Fruit fly (Drosophila melanogaster) Kc167 (cell line): ENCODE data around the gene CG12171.

ENCODE experiments used
- Myc ChIP-seq: fragments of >200 bp; optimal IDR thresholded peaks from 2 replicates; lab custom pipeline; 2017; ENCODE audit warnings: missing external identifiers
- Sin3A ChIP-seq: fragments of >200 bp; optimal IDR thresholded peaks from 2 replicates; lab custom pipeline; 2018; ENCODE audit warnings: missing external identifiers
- h ChIP-seq: fragments of >200 bp; optimal IDR thresholded peaks from 3 replicates; lab custom pipeline; 2018; ENCODE audit warnings: missing external identifiers
- insv ChIP-seq: fragments of >200 bp; optimal IDR thresholded peaks from 3 replicates; lab custom pipeline; 2018; ENCODE audit warnings: missing external identifiers
- psq ChIP-seq: fragments of >200 bp; optimal IDR thresholded peaks from 2 replicates; lab custom pipeline; 2017; ENCODE audit warnings: missing external identifiers
- ttk ChIP-seq: sonication (Bioruptor generic); optimal IDR thresholded peaks from 2 replicates; lab custom pipeline; 2017; ENCODE audit warnings: missing external identifiers

The CG12171 gene

DNA sequence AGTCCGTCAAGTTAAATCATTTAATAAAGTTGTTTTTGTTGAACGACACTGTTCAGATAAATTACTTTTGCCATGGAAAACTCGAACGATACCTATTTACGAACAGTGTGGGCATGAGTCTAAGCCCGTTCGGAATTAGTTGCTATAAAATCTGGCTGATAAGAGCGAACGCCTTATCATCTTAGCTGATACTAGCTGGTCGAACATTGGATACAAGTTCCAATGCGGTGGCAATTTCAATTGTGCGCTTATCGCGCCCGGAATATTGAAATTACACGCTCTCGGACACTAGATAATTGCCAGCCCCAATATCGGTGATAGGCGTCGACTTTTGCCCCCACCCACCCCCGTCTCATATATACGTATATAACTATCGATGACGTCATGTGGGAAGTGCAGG, 20.5 kb downstream of the CG12171 start:
- TF ChIP-seq Sin3A = no peak
- TF ChIP-seq psq = no peak
- TF ChIP-seq insv (lab: Kevin White, UChicago) = no peak
- TF ChIP-seq Myc (lab: Kevin White, UChicago) = no peak

dm6 chr3R:5654692-5655181, 21.3 kb downstream of the CG12171 start, which contains the start of the genes elm and MED27:
TSS of gene elm (minus strand) at chr3R:5654861.
TSS of gene MED27 (plus strand) at chr3R:5655139.
- TF ChIP-seq psq (no peak), ttk (lab: Kevin White, UChicago) (no peak), Sin3A (no peak), Myc (lab: Kevin White, UChicago) (no peak), insv (lab: Kevin White, UChicago) (no peak), h (lab: Kevin White, UChicago) (no peak)

- TF ChIP-seq insv (lab: Kevin White, UChicago) = no peak
- TF ChIP-seq Myc (lab: Kevin White, UChicago) = no peak
- TF ChIP-seq ttk (lab: Kevin White, UChicago) = no peak
- TF ChIP-seq h (lab: Kevin White, UChicago) = no peak
- no peak for TF ChIP-seq Sin3A
- no peak for TF ChIP-seq psq
These were observed 25.8 kb downstream of the CG12171 start for dm6 chr3R:5658984-5659802.

DNA sequence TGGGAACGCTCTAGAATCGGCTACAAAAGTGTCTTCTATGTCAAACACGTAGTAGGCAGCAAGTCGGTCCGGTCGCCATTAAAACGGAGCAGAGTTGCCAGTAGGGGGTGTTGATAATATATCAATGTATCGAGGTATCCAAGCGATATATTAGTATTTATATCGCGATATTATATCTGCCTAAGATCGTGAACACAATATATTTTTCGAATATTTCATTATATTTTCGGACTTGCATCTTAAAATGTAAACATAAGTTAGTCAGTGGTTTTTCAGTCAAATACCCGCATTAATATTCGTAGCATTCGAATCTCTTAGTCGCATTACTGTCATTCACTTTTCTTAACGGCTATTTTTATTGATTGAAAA, 26.4 kb downstream of the CG12171 start, which contains the start of gene CG2182:
TSS of gene CG2182 (minus strand) at position 84 of the 369 bp plus-strand sequence.
- TF ChIP-seq psq = no peak
- TF ChIP-seq Sin3A = no peak
- no peak for TF ChIP-seq ttk (lab: Kevin White, UChicago)
- no peak for TF ChIP-seq insv (lab: Kevin White, UChicago)

DNA sequence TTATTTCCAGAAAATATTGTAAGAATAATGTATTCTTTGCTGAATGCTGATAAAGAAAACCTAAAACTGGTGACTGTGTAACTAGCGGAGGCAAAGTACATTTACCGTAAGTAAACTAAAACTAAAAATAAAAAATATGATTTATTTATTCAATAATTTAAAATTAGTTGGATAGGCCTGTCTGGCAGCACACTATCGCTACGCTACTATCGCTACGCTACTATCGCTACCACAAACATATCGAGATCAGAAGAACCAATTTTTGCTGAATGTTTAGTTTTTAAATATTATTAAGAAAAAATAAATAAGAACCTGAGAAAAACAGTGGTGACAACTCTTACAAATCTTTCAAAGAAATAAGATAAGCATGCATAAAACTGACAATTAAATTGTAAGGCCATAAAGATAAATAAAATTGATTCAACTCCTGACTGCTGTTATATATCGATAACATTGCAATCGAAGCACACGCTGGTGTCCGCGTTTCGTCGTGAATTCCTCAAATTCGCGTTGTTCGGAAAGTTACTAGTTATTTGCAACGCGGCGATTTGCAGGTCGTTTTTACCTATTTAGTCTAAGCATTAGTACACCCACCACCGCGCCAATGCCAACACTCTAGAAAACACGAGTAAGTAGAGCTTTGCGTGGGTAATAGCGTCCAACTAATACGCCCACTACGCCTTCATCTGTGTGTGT, 26.9 kb downstream of the CG12171 start, which contains the start of gene Wdr33:
TSS of gene Wdr33 (plus strand) at position 438 of the 696 bp plus-strand sequence.
- TF ChIP-seq h (lab: Kevin White, UChicago) = no peak
- TF ChIP-seq psq = no peak
- no peak for TF ChIP-seq Myc (lab: Kevin White, UChicago)
- no peak for TF ChIP-seq ttk (lab: Kevin White, UChicago)
- no peak for TF ChIP-seq Sin3A
- TF ChIP-seq insv (lab: Kevin White, UChicago) = no peak

DNA sequence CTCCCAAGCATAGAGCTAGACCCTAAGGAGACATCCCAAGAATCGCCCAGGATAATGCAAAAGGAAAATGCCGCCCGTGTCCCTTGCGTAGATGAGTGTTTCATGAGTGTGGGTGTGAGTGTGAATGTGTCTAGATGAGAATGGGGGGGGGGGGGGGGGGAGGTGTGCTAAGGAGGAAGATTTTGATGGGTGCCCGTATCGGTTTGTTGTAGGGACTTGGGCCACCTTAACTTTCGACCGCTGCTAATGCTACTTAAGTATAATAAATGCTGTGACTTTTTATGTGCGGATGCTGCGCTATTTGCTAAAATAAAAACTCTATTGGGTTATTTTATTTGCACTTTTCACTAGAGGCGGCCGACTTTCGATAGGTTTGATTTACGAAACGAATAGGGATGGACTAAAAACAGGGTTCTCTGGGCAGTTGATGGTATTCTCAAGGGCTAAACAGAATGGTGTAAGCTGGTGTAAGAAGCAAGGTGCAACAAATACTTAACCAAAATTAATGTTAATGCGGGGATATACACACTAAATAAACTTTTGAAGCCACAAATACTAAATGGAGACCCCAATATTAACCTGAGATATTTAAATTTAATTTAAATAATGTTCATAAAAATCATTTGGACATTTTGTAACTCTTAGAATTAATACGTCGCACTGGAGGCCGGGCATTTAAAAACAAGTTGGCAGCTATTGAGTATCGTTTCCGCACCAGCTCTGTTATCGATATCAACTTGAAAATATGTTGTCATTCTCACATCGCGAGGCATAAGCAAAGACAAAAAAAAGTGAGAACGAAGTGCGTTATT, 35.7 kb downstream of the CG12171 start, which contains the start of the genes Xe7 and Atg17:
TSS of gene Xe7 (minus strand) at position 407 of the 812 bp plus-strand sequence.
TSS of gene Atg17 (plus strand) at position 786 of the 812 bp plus-strand sequence.
- TF ChIP-seq h (lab: Kevin White, UChicago) (no peak), Sin3A (no peak), insv (lab: Kevin White, UChicago) (no peak), psq (peak; percentile 60), Myc (lab: Kevin White, UChicago) (no peak)

DNA sequence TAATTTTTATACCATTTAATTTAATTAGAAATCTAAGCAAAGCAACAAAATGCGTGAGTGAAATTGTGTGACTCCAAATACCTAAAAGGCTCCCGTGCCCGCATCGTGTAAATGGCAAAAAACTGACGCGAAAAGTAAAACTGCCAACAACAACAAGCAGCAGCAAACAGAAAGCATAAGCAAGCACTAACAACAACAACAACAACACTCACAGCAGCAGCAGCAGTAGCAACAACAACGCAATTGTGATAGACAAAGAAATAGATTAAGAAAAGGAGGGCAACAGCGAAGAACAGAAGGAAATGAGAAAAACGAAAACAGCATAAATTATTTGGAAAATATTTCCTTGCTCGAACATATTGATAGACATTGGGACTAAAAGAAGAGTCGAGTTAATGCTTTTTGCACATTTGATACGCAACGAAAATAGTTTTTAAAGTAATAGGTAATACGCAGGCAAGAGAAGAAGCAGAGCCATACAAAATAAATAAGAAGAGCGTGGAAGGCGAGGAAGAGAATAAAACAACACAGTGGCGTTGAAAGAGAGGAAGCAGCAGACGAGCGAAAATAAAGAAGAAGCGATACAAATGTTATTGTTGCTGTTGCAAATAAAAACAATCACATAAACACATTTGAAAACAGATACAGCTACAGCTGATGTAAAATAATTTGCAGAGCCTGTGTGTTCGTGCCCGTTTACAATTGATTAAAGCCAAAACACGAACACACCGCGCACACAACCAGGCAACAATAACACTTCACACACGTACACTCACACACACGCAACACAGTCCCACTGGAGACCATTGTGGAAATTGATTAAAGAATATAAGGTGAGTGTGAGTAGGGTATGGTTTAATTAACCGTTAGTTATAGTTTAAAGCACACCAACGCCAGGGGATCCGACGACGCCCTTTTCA, 36.6 kb downstream of the CG12171 start:
- no peak for TF ChIP-seq h (lab: Kevin White, UChicago)
- TF ChIP-seq psq = peak; percentile 85

DNA sequence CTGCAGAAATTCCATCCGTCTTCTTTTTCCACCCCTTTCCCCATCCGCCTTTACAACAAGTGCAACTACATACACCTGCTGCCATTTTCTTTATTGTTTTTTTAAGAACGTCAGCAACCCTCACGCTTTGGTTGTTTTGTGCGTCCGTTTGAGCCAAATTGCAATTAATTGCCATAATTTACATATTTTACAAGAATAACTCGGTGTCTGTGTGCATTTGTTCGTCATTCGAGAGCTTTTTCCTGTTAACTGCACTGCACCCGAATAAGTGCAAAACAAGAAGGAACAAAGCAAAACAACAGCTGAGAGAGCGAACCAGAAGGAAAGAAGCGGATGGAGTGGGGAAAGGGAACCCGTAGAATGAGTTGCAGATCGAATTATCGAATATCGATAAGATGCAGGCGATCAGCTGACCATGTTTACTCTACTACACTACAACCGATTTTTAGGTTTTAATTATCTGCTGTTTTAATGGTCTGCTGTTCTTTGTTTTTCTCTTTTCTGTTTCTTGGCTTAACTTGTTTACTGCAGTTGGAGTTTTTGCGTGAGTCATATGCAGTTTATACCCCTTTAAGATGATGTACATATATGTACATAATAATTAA, 37.3 kb downstream of the CG12171 start:
- TF ChIP-seq h (lab: Kevin White, UChicago) (no peak), psq (no peak), Myc (lab: Kevin White, UChicago) (no peak), ttk (lab: Kevin White, UChicago) (no peak), insv (lab: Kevin White, UChicago) (no peak), Sin3A (no peak)

DNA sequence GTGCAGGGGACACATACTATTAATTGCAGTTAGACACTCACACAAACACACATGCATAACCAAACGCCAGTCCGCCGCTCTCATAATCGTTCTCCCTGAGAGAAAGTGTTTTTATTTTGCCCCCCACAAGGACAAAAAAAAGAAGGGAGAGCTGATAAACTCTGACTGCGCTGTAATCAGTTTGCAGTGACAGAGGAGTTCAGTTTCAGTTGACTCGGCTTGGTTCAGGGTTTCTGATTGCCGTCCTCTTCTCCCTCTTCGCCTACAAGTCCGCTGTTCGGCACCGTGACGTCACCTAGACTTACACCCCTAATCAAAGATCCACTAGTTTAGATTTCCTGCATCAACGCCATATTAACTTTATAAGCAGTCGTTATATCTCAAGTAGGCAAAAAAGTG, 37.8 kb downstream of the CG12171 start:
- TF ChIP-seq Myc (lab: Kevin White, UChicago) (no peak), insv (lab: Kevin White, UChicago) (no peak), ttk (lab: Kevin White, UChicago) (no peak), Sin3A (no peak), h (lab: Kevin White, UChicago) (no peak), psq (no peak)

- TF ChIP-seq h (lab: Kevin White, UChicago) (no peak), ttk (lab: Kevin White, UChicago) (no peak), psq (no peak), Sin3A (no peak), insv (lab: Kevin White, UChicago) (no peak), Myc (lab: Kevin White, UChicago) (no peak)
These were observed 38.6 kb downstream of the CG12171 start for dm6 chr3R:5671795-5672657.
